Fruit fly (Drosophila melanogaster): ENCODE data around the gene Gr63a.

Gene Gr63a

dm6 chr3L:3902491-3903198 lies 6.2 kb upstream of the Gr63a start, which contains the start of gene Ubi-p63E:
Gene Ubi-p63E, minus strand, starts transcription at chr3L:3903184.
- TF ChIP-seq psq (optimal IDR thresholded peaks at IDR 0.05) (no peak), CG8478 (optimal IDR thresholded peaks at IDR 0.05) (no peak), EcR (GFP tag; optimal IDR thresholded peaks at IDR 0.05) (no peak), pan (optimal IDR thresholded peaks at IDR 0.05) (no peak), usp (GFP tag; optimal IDR thresholded peaks at IDR 0.05) (no peak), Dll (optimal IDR thresholded peaks at IDR 0.05) (no peak)

- TF ChIP-seq EcR (GFP tag; optimal IDR thresholded peaks at IDR 0.05) (no peak), psq (optimal IDR thresholded peaks at IDR 0.05) (no peak), Dll (optimal IDR thresholded peaks at IDR 0.05) (no peak), CG8478 (optimal IDR thresholded peaks at IDR 0.05) (no peak), pan (optimal IDR thresholded peaks at IDR 0.05) (no peak), usp (GFP tag; optimal IDR thresholded peaks at IDR 0.05) (no peak)
These were observed 5.6 kb upstream of the Gr63a start for dm6 chr3L:3901865-3902490.

- TF ChIP-seq CG8478 (optimal IDR thresholded peaks at IDR 0.05): no peak
- no peak for TF ChIP-seq Dll (optimal IDR thresholded peaks at IDR 0.05)
- no peak for TF ChIP-seq EcR (GFP tag; optimal IDR thresholded peaks at IDR 0.05)
- no peak for TF ChIP-seq usp (GFP tag; optimal IDR thresholded peaks at IDR 0.05)
- TF ChIP-seq psq (optimal IDR thresholded peaks at IDR 0.05): no peak
- TF ChIP-seq pan (optimal IDR thresholded peaks at IDR 0.05): no peak
These were observed 2.6 kb upstream of the Gr63a start, which contains the start of gene Ccz1 for dm6 chr3L:3898978-3899377. Gene Ccz1, minus strand, starts transcription at chr3L:3899156.

- TF ChIP-seq usp (GFP tag; optimal IDR thresholded peaks at IDR 0.05): no peak
- TF ChIP-seq Dll (optimal IDR thresholded peaks at IDR 0.05): no peak
- TF ChIP-seq psq (optimal IDR thresholded peaks at IDR 0.05): no peak
These were observed 2.0 kb downstream of the Gr63a start for dm6 chr3L:3894413-3894812.

- no peak for TF ChIP-seq Dll (optimal IDR thresholded peaks at IDR 0.05)
- TF ChIP-seq EcR (GFP tag; optimal IDR thresholded peaks at IDR 0.05): no peak
- TF ChIP-seq psq (optimal IDR thresholded peaks at IDR 0.05): no peak
- TF ChIP-seq usp (GFP tag; optimal IDR thresholded peaks at IDR 0.05): no peak
- TF ChIP-seq CG8478 (optimal IDR thresholded peaks at IDR 0.05): no peak
- TF ChIP-seq pan (optimal IDR thresholded peaks at IDR 0.05): no peak
These were observed 4.2 kb downstream of the Gr63a start, which contains the start of gene Fie for dm6 chr3L:3892154-3892624. Gene Fie, plus strand, starts transcription at chr3L:3892574.

- TF ChIP-seq EcR (GFP tag; optimal IDR thresholded peaks at IDR 0.05) (no peak), pan (optimal IDR thresholded peaks at IDR 0.05) (no peak), Dll (optimal IDR thresholded peaks at IDR 0.05) (no peak), CG8478 (optimal IDR thresholded peaks at IDR 0.05) (no peak), usp (GFP tag; optimal IDR thresholded peaks at IDR 0.05) (no peak), psq (optimal IDR thresholded peaks at IDR 0.05) (no peak)
These were observed 5.5 kb downstream of the Gr63a start for dm6 chr3L:3890860-3891259.

- no peak for TF ChIP-seq Dll (optimal IDR thresholded peaks at IDR 0.05)
- no peak for TF ChIP-seq CG8478 (optimal IDR thresholded peaks at IDR 0.05)
- TF ChIP-seq pan (optimal IDR thresholded peaks at IDR 0.05): no peak
- no peak for TF ChIP-seq EcR (GFP tag; optimal IDR thresholded peaks at IDR 0.05)
- no peak for TF ChIP-seq psq (optimal IDR thresholded peaks at IDR 0.05)
- no peak for TF ChIP-seq usp (GFP tag; optimal IDR thresholded peaks at IDR 0.05)
These were observed 9.0 kb downstream of the Gr63a start for dm6 chr3L:3887392-3887791.

dm6 chr3L:3885933-3886332 lies 10.5 kb downstream of the Gr63a start:
- TF ChIP-seq psq (optimal IDR thresholded peaks at IDR 0.05) (no peak), pan (optimal IDR thresholded peaks at IDR 0.05) (no peak), Dll (optimal IDR thresholded peaks at IDR 0.05) (no peak), CG8478 (optimal IDR thresholded peaks at IDR 0.05) (no peak), usp (GFP tag; optimal IDR thresholded peaks at IDR 0.05) (no peak), EcR (GFP tag; optimal IDR thresholded peaks at IDR 0.05) (no peak)

dm6 chr3L:3882046-3882445 lies 14.4 kb downstream of the Gr63a start:
- no peak for TF ChIP-seq psq (optimal IDR thresholded peaks at IDR 0.05)
- no peak for TF ChIP-seq Dll (optimal IDR thresholded peaks at IDR 0.05)
- TF ChIP-seq usp (GFP tag; optimal IDR thresholded peaks at IDR 0.05): no peak
- TF ChIP-seq CG8478 (optimal IDR thresholded peaks at IDR 0.05): no peak
- no peak for TF ChIP-seq pan (optimal IDR thresholded peaks at IDR 0.05)
- TF ChIP-seq EcR (GFP tag; optimal IDR thresholded peaks at IDR 0.05): no peak

dm6 chr3L:3878734-3879310 lies 17.6 kb downstream of the Gr63a start:
- TF ChIP-seq psq (optimal IDR thresholded peaks at IDR 0.05) (no peak), EcR (GFP tag; optimal IDR thresholded peaks at IDR 0.05) (no peak), pan (optimal IDR thresholded peaks at IDR 0.05) (no peak), CG8478 (optimal IDR thresholded peaks at IDR 0.05) (no peak), Dll (optimal IDR thresholded peaks at IDR 0.05) (no peak), usp (GFP tag; optimal IDR thresholded peaks at IDR 0.05) (no peak)

dm6 chr3L:3876861-3877260 lies 19.5 kb downstream of the Gr63a start:
- TF ChIP-seq EcR (GFP tag; optimal IDR thresholded peaks at IDR 0.05): no peak

- TF ChIP-seq pan (optimal IDR thresholded peaks at IDR 0.05): no peak
- no peak for TF ChIP-seq Dll (optimal IDR thresholded peaks at IDR 0.05)
- no peak for TF ChIP-seq EcR (GFP tag; optimal IDR thresholded peaks at IDR 0.05)
- TF ChIP-seq usp (GFP tag; optimal IDR thresholded peaks at IDR 0.05): no peak
- no peak for TF ChIP-seq psq (optimal IDR thresholded peaks at IDR 0.05)
These were observed 20.4 kb downstream of the Gr63a start for dm6 chr3L:3875996-3876395.
